Worm (Caenorhabditis elegans): ENCODE measurements around the gene grl-28.
A peak's percentile ranks its signal among the peaks of the same experiment; 100 is the strongest.

The grl-28 gene

DNA sequence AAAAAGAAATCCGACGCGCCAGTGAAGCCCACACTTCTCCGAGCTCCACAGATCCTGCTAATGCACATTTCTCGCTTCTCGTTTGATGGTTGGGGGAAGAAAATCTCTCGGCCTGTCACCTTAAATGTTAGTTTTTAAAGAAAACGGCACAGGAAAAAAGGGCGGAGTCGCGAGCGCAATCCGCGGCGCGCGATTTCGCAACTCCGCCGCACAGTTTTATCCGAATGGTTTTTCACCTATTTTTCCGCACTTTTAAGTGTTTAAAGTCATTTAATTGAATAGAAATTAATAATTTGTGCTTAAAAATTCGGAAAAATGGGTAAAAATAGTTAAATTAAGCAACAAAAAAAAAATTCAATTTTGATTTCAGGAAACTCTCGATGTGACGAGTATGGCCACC lies 36.0 kb upstream of the grl-28 start (continued):
- TF ChIP-seq nhr-71 (tag; optimal IDR thresholded peaks at IDR 0.05), result peak; percentile 48
- no peak for TF ChIP-seq ces-1 (GFP tag; optimal IDR thresholded peaks at IDR 0.05)
- no peak for TF ChIP-seq lir-3 (tag; optimal IDR thresholded peaks at IDR 0.05; ENCODE audit: poor library complexity)
- no peak for TF ChIP-seq sox-4 (tag; optimal IDR thresholded peaks at IDR 0.05)
- TF ChIP-seq egl-27 (tag; optimal IDR thresholded peaks at IDR 0.05), result no peak
- TF ChIP-seq jun-1 (tag; optimal IDR thresholded peaks at IDR 0.05), result no peak
- TF ChIP-seq hlh-17 (GFP tag; optimal IDR thresholded peaks at IDR 0.05; ENCODE audit: borderline replicate concordance), result no peak
- TF ChIP-seq dsc-1 (tag; optimal IDR thresholded peaks at IDR 0.05), result peak; percentile 6
- TF ChIP-seq nhr-76 (tag; optimal IDR thresholded peaks at IDR 0.05), result no peak
- no peak for TF ChIP-seq alr-1 (tag; optimal IDR thresholded peaks at IDR 0.05; ENCODE audit: borderline replicate concordance)
- no peak for TF ChIP-seq fkh-8 (tag; optimal IDR thresholded peaks at IDR 0.05)
- no peak for TF ChIP-seq zag-1 (tag; optimal IDR thresholded peaks at IDR 0.05)
- TF ChIP-seq tlp-1 (tag; optimal IDR thresholded peaks at IDR 0.05), result no peak
- TF ChIP-seq lin-15B (tag; optimal IDR thresholded peaks at IDR 0.05), result no peak
- no peak for TF ChIP-seq hlh-4 (tag; optimal IDR thresholded peaks at IDR 0.05)
- TF ChIP-seq vab-15 (tag; optimal IDR thresholded peaks at IDR 0.05), result no peak
- TF ChIP-seq xbp-1 (tag; optimal IDR thresholded peaks at IDR 0.05), result peak; percentile 32
- peak; percentile 21 for TF ChIP-seq lin-14 (GFP tag; optimal IDR thresholded peaks at IDR 0.05)
- TF ChIP-seq aha-1 (tag; optimal IDR thresholded peaks at IDR 0.05), result no peak
- no peak for TF ChIP-seq C34B4.2 (tag; optimal IDR thresholded peaks at IDR 0.05)
- TF ChIP-seq lin-39 (tag; optimal IDR thresholded peaks at IDR 0.05), result no peak
- no peak for TF ChIP-seq fkh-10 (GFP tag; optimal IDR thresholded peaks at IDR 0.05)
- no peak for TF ChIP-seq efl-3 (GFP tag; optimal IDR thresholded peaks at IDR 0.05)
- TF ChIP-seq hpl-2 (GFP tag; optimal IDR thresholded peaks at IDR 0.05), result no peak
- no peak for TF ChIP-seq nhr-12 (tag; optimal IDR thresholded peaks at IDR 0.05)
- no peak for TF ChIP-seq egl-13 (tag; optimal IDR thresholded peaks at IDR 0.05)
- no peak for TF ChIP-seq irx-1 (tag; optimal IDR thresholded peaks at IDR 0.05)
- no peak for TF ChIP-seq unc-62 (GFP tag; optimal IDR thresholded peaks at IDR 0.05)
- peak; percentile 38 for TF ChIP-seq nhr-19 (GFP tag; conservative IDR thresholded peaks at IDR 0.05)
- no peak for TF ChIP-seq grh-1 (GFP tag; IDR thresholded peaks at IDR 0.05)
- no peak for TF ChIP-seq mab-9 (GFP tag; IDR thresholded peaks at IDR 0.05)
- no peak for TF ChIP-seq mef-2 (tag; optimal IDR thresholded peaks at IDR 0.05)
- TF ChIP-seq mep-1 (tag; optimal IDR thresholded peaks at IDR 0.05), result no peak
- TF ChIP-seq ztf-11 (tag; optimal IDR thresholded peaks at IDR 0.05), result no peak
- TF ChIP-seq sptf-1 (tag; optimal IDR thresholded peaks at IDR 0.05), result no peak
- TF ChIP-seq pag-3 (tag; optimal IDR thresholded peaks at IDR 0.05; ENCODE audit: borderline replicate concordance, insufficient read depth), result no peak
- no peak for TF ChIP-seq mdl-1 (tag; optimal IDR thresholded peaks at IDR 0.05)
- peak; percentile 29 for TF ChIP-seq nhr-20 (tag; optimal IDR thresholded peaks at IDR 0.05)
- TF ChIP-seq skn-1 (tag; optimal IDR thresholded peaks at IDR 0.05), result no peak
- TF ChIP-seq nhr-47 (tag; optimal IDR thresholded peaks at IDR 0.05), result no peak
- no peak for TF ChIP-seq nhr-11 (tag; optimal IDR thresholded peaks at IDR 0.05)
- no peak for TF ChIP-seq ztf-4 (tag; optimal IDR thresholded peaks at IDR 0.05)
- no peak for TF ChIP-seq sup-37 (GFP tag; optimal IDR thresholded peaks at IDR 0.05)
- no peak for TF ChIP-seq nhr-90 (tag; optimal IDR thresholded peaks at IDR 0.05; ENCODE audit: poor library complexity)
- TF ChIP-seq ets-5 (GFP tag; IDR thresholded peaks at IDR 0.05), result no peak
- TF ChIP-seq fos-1 (tag; optimal IDR thresholded peaks at IDR 0.05), result no peak
- peak; percentile 30 for TF ChIP-seq rnt-1 (tag; optimal IDR thresholded peaks at IDR 0.05)
- TF ChIP-seq snu-23 (GFP tag; optimal IDR thresholded peaks at IDR 0.05), result peak; percentile 21
